Worm (Caenorhabditis elegans) whole organism, L4/young adult: Measurements from ENCODE around the gene C01G12.9.

ENCODE experiments used
- dao-5 ChIP-seq: sonication (generic microtip); optimal IDR thresholded peaks from 2 replicates; lab custom pipeline; 2016; ENCODE audit warnings: missing genotype, missing genetic modification characterization, moderate library complexity, missing compliant biosample characterization
- him-1 ChIP-seq: sonication (generic microtip); optimal IDR thresholded peaks from 2 replicates; lab custom pipeline; 2016; ENCODE audit warnings: missing genotype, missing genetic modification reagents, missing genetic modification characterization, missing compliant biosample characterization

DNA sequence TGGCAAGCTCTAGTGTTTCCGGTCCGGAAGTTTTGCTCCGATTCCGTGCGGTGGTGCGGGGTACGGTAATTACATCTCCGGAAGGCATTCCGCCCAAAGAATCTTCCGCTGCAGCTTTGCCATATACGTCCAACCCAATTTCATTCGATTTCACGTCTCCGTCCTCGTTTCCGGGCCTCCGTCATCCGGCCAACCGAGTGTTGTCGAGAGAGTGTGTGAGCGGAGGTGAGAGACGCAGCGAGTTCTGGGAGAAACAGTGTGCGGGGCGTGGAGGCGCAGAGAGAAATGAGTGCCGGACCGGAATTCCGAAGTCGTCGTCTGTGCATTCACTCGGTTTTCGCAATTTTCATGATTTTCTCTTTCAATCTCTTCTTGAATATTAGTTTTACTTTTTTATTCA is 9.5 kb upstream of the C01G12.9 start:
- no peak for TF ChIP-seq him-1 (tag; lab: Kevin White, UChicago)
- no peak for TF ChIP-seq dao-5 (tag; lab: Kevin White, UChicago)
